Worm (Caenorhabditis elegans) whole organism, L1 larva: ENCODE measurements around the gene C54F6.15.
A peak's percentile ranks its signal among the peaks of the same experiment; 100 is the strongest.

Experiments
- F16B12.6 ChIP-seq: fragments of 150-350 bp; optimal IDR thresholded peaks from 2 replicates; lab custom pipeline; 2014; ENCODE audit warnings: missing biosample characterization, missing genetic modification characterization
- ama-1 ChIP-seq: fragments of 150-350 bp; optimal IDR thresholded peaks from 2 replicates; lab custom pipeline; 2014
- ceh-8 ChIP-seq: fragments of 200-800 bp; sonication (Bioruptor generic); optimal IDR thresholded peaks from 2 replicates; lab custom pipeline; 2018; ENCODE audit warnings: mild to moderate bottlenecking, missing genetic modification characterization, moderate library complexity, missing compliant biosample characterization
- dpl-1 ChIP-seq, 3 experiments: fragments of 150-350 bp in 2 of 3; sonication (generic microtip) in 1 of 3; optimal IDR thresholded peaks; 2 replicates each; lab custom pipeline; 2014 to 2017; ENCODE audit warnings: missing biosample characterization in 3 of 3, missing genetic modification characterization in 3 of 3, missing genetic modification reagents in 3 of 3
- dsc-1 ChIP-seq: sonication (generic microtip); optimal IDR thresholded peaks from 2 replicates; lab custom pipeline; 2016; ENCODE audit warnings: mild to moderate bottlenecking, missing genetic modification characterization, missing compliant biosample characterization
- efl-1 ChIP-seq, 4 experiments: fragments of 150-350 bp; optimal IDR thresholded peaks in 3 of 4; peaks in 1 of 4; 1 replicate in 1 of 4; 2 replicates in 3 of 4; lab custom pipeline; 2014; ENCODE audit warnings: missing biosample characterization in 2 of 4, missing genetic modification characterization in 2 of 4, missing genetic modification reagents in 2 of 4
- efl-3 ChIP-seq: fragments of 200-800 bp; sonication (Bioruptor generic); optimal IDR thresholded peaks from 2 replicates; lab custom pipeline; 2018; ENCODE audit warnings: mild to moderate bottlenecking, missing genetic modification characterization, missing compliant biosample characterization
- elt-2 ChIP-seq: sonication (generic microtip); optimal IDR thresholded peaks from 2 replicates; lab custom pipeline; 2016; ENCODE audit warnings: missing genetic modification characterization, mild to moderate bottlenecking, inconsistent platforms, missing compliant biosample characterization, missing genetic modification reagents
- fkh-10 ChIP-seq: sonication (generic microtip); optimal IDR thresholded peaks from 2 replicates; lab custom pipeline; 2017; ENCODE audit warnings: missing biosample characterization, missing genetic modification reagents, missing genetic modification characterization
- fkh-8 ChIP-seq: sonication (generic microtip); optimal IDR thresholded peaks from 2 replicates; lab custom pipeline; 2016; ENCODE audit warnings: mild to moderate bottlenecking, missing genetic modification characterization, missing compliant biosample characterization
- hlh-17 ChIP-seq: fragments of 200-800 bp; sonication (Bioruptor generic); optimal IDR thresholded peaks from 2 replicates; lab custom pipeline; 2018; ENCODE audit warnings: missing genetic modification characterization, mild to moderate bottlenecking, missing compliant biosample characterization, moderate library complexity, borderline replicate concordance
- hpl-2 ChIP-seq: fragments of 150-350 bp; optimal IDR thresholded peaks from 2 replicates; lab custom pipeline; 2014; ENCODE audit warnings: missing biosample characterization, missing genetic modification reagents, missing genetic modification characterization
- irx-1 ChIP-seq: sonication (generic microtip); optimal IDR thresholded peaks from 2 replicates; lab custom pipeline; 2016; ENCODE audit warnings: missing genetic modification characterization, missing compliant biosample characterization
- isw-1 ChIP-seq: fragments of 200-800 bp; sonication (Bioruptor generic); IDR thresholded peaks from 2 replicates; pipeline ENCODE4 v1.3.6; 2022; ENCODE audit warnings: missing genetic modification characterization, missing compliant biosample characterization
- lin-13 ChIP-seq: fragments of 150-350 bp; optimal IDR thresholded peaks from 2 replicates; lab custom pipeline; 2014; ENCODE audit warnings: missing biosample characterization, missing genetic modification reagents, missing genetic modification characterization
- lin-14 ChIP-seq: fragments of 200-800 bp; sonication (Bioruptor generic); optimal IDR thresholded peaks from 2 replicates; lab custom pipeline; 2018; ENCODE audit warnings: mild to moderate bottlenecking, missing genetic modification characterization, moderate library complexity, missing compliant biosample characterization
- lin-35 ChIP-seq, 2 experiments: fragments of 150-350 bp; optimal IDR thresholded peaks; 2 replicates each; lab custom pipeline; 2014; ENCODE audit warnings: missing biosample characterization in 2 of 2, missing genetic modification characterization in 2 of 2, missing genetic modification reagents in 2 of 2
- lin-39 ChIP-seq: fragments of 150-350 bp; optimal IDR thresholded peaks from 2 replicates; lab custom pipeline; 2014; ENCODE audit warnings: missing biosample characterization, missing genetic modification reagents, missing genetic modification characterization
- lsy-2 ChIP-seq, 2 experiments: fragments of 150-350 bp; optimal IDR thresholded peaks; 2 replicates each; lab custom pipeline; 2014; ENCODE audit warnings: missing biosample characterization in 2 of 2, missing genetic modification characterization in 2 of 2
- mdl-1 ChIP-seq, 2 experiments: fragments of 150-350 bp; optimal IDR thresholded peaks; 2 replicates each; lab custom pipeline; 2014 to 2017; ENCODE audit warnings: missing biosample characterization in 2 of 2, missing genetic modification characterization in 2 of 2, inconsistent platforms in 1 of 2
- mef-2 ChIP-seq: fragments of 150-350 bp; optimal IDR thresholded peaks from 2 replicates; lab custom pipeline; 2014; ENCODE audit warnings: missing biosample characterization, missing genetic modification characterization
- mep-1 ChIP-seq: fragments of 150-350 bp; optimal IDR thresholded peaks from 2 replicates; lab custom pipeline; 2014; ENCODE audit warnings: missing biosample characterization, missing genetic modification characterization
- nhr-19 ChIP-seq: fragments of 200-800 bp; sonication (Bioruptor generic); conservative IDR thresholded peaks from 2 replicates; pipeline ENCODE4 v1.3.6; 2022; ENCODE audit warnings: missing genetic modification characterization, missing compliant biosample characterization
- nhr-237 ChIP-seq: fragments of 150-350 bp; optimal IDR thresholded peaks from 2 replicates; lab custom pipeline; 2014; ENCODE audit warnings: missing biosample characterization, missing genetic modification characterization
- nhr-71 ChIP-seq: sonication (generic microtip); optimal IDR thresholded peaks from 2 replicates; lab custom pipeline; 2016; ENCODE audit warnings: mild to moderate bottlenecking, missing genetic modification characterization, moderate library complexity, missing compliant biosample characterization
- nhr-84 ChIP-seq: sonication (generic microtip); optimal IDR thresholded peaks from 2 replicates; lab custom pipeline; 2017; ENCODE audit warnings: missing biosample characterization, missing genetic modification characterization
- pag-3 ChIP-seq: sonication (generic microtip); optimal IDR thresholded peaks from 2 replicates; lab custom pipeline; 2017; ENCODE audit warnings: missing genetic modification characterization, mild to moderate bottlenecking, missing compliant biosample characterization, antibody characterized with exemption, borderline replicate concordance; ENCODE audit not compliant: insufficient read depth
- rnt-1 ChIP-seq: sonication (generic microtip); optimal IDR thresholded peaks from 2 replicates; lab custom pipeline; 2016; ENCODE audit warnings: mild to moderate bottlenecking, missing genetic modification characterization, moderate library complexity, missing compliant biosample characterization
- skn-1 ChIP-seq: fragments of 150-350 bp; optimal IDR thresholded peaks from 2 replicates; lab custom pipeline; 2014; ENCODE audit warnings: missing biosample characterization, missing genetic modification characterization
- snu-23 ChIP-seq: sonication (generic microtip); optimal IDR thresholded peaks from 2 replicates; lab custom pipeline; 2016; ENCODE audit warnings: missing genetic modification characterization, missing compliant biosample characterization
- swsn-7 ChIP-seq: sonication (generic microtip); optimal IDR thresholded peaks from 2 replicates; lab custom pipeline; 2016; ENCODE audit warnings: missing genetic modification characterization, missing compliant biosample characterization
- vab-15 ChIP-seq: sonication (generic microtip); optimal IDR thresholded peaks from 2 replicates; lab custom pipeline; 2017; ENCODE audit warnings: missing genotype, mild to moderate bottlenecking, missing genetic modification characterization, missing compliant biosample characterization
- ztf-11 ChIP-seq, 2 experiments: sonication (generic microtip); optimal IDR thresholded peaks; 2 replicates each; lab custom pipeline; 2016 to 2017; ENCODE audit warnings: missing genetic modification characterization in 2 of 2, missing biosample characterization in 1 of 2, missing compliant biosample characterization in 1 of 2
- ztf-4 ChIP-seq: fragments of 150-350 bp; optimal IDR thresholded peaks from 2 replicates; lab custom pipeline; 2014; ENCODE audit warnings: missing biosample characterization, missing genetic modification characterization

The C54F6.15 gene

ce11 chrV:7523392-7523791 lies 1.2 kb upstream of the C54F6.15 start, which contains the start of gene C54F6.6:
Gene C54F6.6, plus strand, starts transcription at chrV:7523692.
- TF ChIP-seq hlh-17 (GFP tag; lab: Kevin White, UChicago) (no peak), nhr-84 (no peak), skn-1 (tag; lab: Kevin White, UChicago) (no peak), ama-1 (lab: Kevin White, UChicago) (no peak), fkh-8 (tag; lab: Kevin White, UChicago) (no peak), swsn-7 (tag; lab: Kevin White, UChicago) (no peak), nhr-237 (tag; lab: Kevin White, UChicago) (no peak), dsc-1 (tag; lab: Kevin White, UChicago) (no peak), ztf-4 (tag; lab: Kevin White, UChicago) (no peak), F16B12.6 (tag; lab: Kevin White, UChicago) (no peak), lin-13 (GFP tag; lab: Kevin White, UChicago) (no peak), lsy-2 (tag; optimal IDR thresholded peaks at IDR 0.05; lab: Kevin White, UChicago) (no peak), elt-2 (no peak), isw-1 (no peak), hpl-2 (GFP tag; lab: Kevin White, UChicago) (no peak), mdl-1 (tag; optimal IDR thresholded peaks at IDR 0.05; lab: Kevin White, UChicago) (no peak), efl-1 (optimal IDR thresholded peaks at IDR 0.05; lab: Kevin White, UChicago) (no peak), efl-1 (GFP tag; optimal IDR thresholded peaks at IDR 0.05 in 1 of 2; lab: Kevin White, UChicago) (no peak), lin-14 (GFP tag; lab: Kevin White, UChicago) (no peak), efl-3 (GFP tag; lab: Kevin White, UChicago) (no peak)

- TF ChIP-seq efl-1 (optimal IDR thresholded peaks at IDR 0.05; lab: Kevin White, UChicago) = no peak
- no peak for TF ChIP-seq efl-1 (GFP tag; optimal IDR thresholded peaks at IDR 0.05 in 1 of 2; lab: Kevin White, UChicago)
- no peak for TF ChIP-seq ceh-8
- no peak for TF ChIP-seq mef-2 (tag; lab: Kevin White, UChicago)
- peak; percentile 75 for TF ChIP-seq elt-2
- TF ChIP-seq, all 84 proteins: peak for 1
Measured at ce11 chrV:7521304-7521703, 875 bp downstream of the C54F6.15 start.

ce11 chrV:7520077-7520476 lies 2.1 kb downstream of the C54F6.15 start, which contains the start of gene srb-19:
Gene srb-19, minus strand, starts transcription at chrV:7520177.
- TF ChIP-seq lin-39 (tag; lab: Kevin White, UChicago) = no peak
- TF ChIP-seq snu-23 (GFP tag; lab: Kevin White, UChicago) = no peak
- TF ChIP-seq nhr-71 = peak; percentile 26
- no peak for TF ChIP-seq dpl-1 (GFP tag; optimal IDR thresholded peaks at IDR 0.05; lab: Kevin White, UChicago)
- TF ChIP-seq ztf-11 (tag; optimal IDR thresholded peaks at IDR 0.05; lab: Kevin White, UChicago) = no peak
- TF ChIP-seq rnt-1 = no peak
- TF ChIP-seq fkh-8 (tag; lab: Kevin White, UChicago) = peak; percentile 1
- no peak for TF ChIP-seq fkh-10 (GFP tag; lab: Kevin White, UChicago)
- TF ChIP-seq vab-15 (tag; lab: Kevin White, UChicago) = no peak
- no peak for TF ChIP-seq lin-14 (GFP tag; lab: Kevin White, UChicago)

ce11 chrV:7514939-7515338 lies 7.2 kb downstream of the C54F6.15 start, which contains the start of gene srb-18:
Gene srb-18, plus strand, starts transcription at chrV:7515239.
- TF ChIP-seq nhr-19 (no peak), mep-1 (no peak), lin-35 (GFP tag; optimal IDR thresholded peaks at IDR 0.05; lab: Kevin White, UChicago) (no peak), rnt-1 (no peak), pag-3 (tag; lab: Kevin White, UChicago) (no peak), irx-1 (tag; lab: Kevin White, UChicago) (no peak), mef-2 (tag; lab: Kevin White, UChicago) (no peak)
